Fruit fly (Drosophila melanogaster) whole organism, wandering third instar larva: ENCODE data around the gene Spn.

Source experiments
- Abd-B ChIP-seq: fragments of >200 bp; optimal IDR thresholded peaks from 2 replicates; lab custom pipeline; 2017; ENCODE audit warnings: missing biosample characterization, missing genetic modification characterization
- CG32264 ChIP-seq: fragments of 200-800 bp; sonication (Bioruptor generic); optimal IDR thresholded peaks from 2 replicates; lab custom pipeline; 2016; ENCODE audit warnings: missing biosample characterization, missing genetic modification characterization
- CG9705 ChIP-seq: fragments of 200-800 bp; sonication (Bioruptor generic); optimal IDR thresholded peaks from 2 replicates; lab custom pipeline; 2018; ENCODE audit warnings: missing biosample characterization, mild to moderate bottlenecking, missing genetic modification characterization
- CrebA ChIP-seq: fragments of 200-800 bp; sonication (Bioruptor generic); optimal IDR thresholded peaks from 2 replicates; lab custom pipeline; 2016; ENCODE audit warnings: missing biosample characterization, mild to moderate bottlenecking, missing genetic modification characterization, borderline replicate concordance
- Dfd ChIP-seq: fragments of >200 bp; optimal IDR thresholded peaks from 2 replicates; lab custom pipeline; 2017; ENCODE audit warnings: missing biosample characterization, missing genetic modification characterization
- Dif ChIP-seq: fragments of 200-275, 200-300 bp; sonication (Bioruptor generic); optimal IDR thresholded peaks from 2 replicates; lab custom pipeline; 2018; ENCODE audit warnings: missing biosample characterization, missing genetic modification characterization; ENCODE audit not compliant: partially characterized antibody
- GATAd ChIP-seq: sonication (Bioruptor generic); optimal IDR thresholded peaks from 2 replicates; lab custom pipeline; 2016; ENCODE audit warnings: missing biosample characterization, missing genetic modification characterization
- HLH106 ChIP-seq: fragments of 200-800 bp; optimal IDR thresholded peaks from 3 replicates; lab custom pipeline; 2019; ENCODE audit warnings: missing biosample characterization, mild to moderate bottlenecking, missing genetic modification characterization, moderate library complexity
- Hnf4 ChIP-seq: fragments of 200-800 bp; sonication (Bioruptor generic); optimal IDR thresholded peaks from 2 replicates; lab custom pipeline; 2016; ENCODE audit warnings: missing biosample characterization, mild to moderate bottlenecking, missing genetic modification characterization
- Hr78 ChIP-seq: fragments of >200 bp; optimal IDR thresholded peaks from 2 replicates; lab custom pipeline; 2017; ENCODE audit warnings: missing biosample characterization, missing genetic modification characterization
- Hr83 ChIP-seq: fragments of 200-300 bp; sonication (Bioruptor generic); optimal IDR thresholded peaks from 2 replicates; lab custom pipeline; 2016; ENCODE audit warnings: missing biosample characterization, mild to moderate bottlenecking, missing genetic modification characterization, moderate library complexity; ENCODE audit not compliant: poor library complexity, severe bottlenecking
- Jra ChIP-seq: sonication (Bioruptor generic); optimal IDR thresholded peaks from 2 replicates; lab custom pipeline; 2016; ENCODE audit warnings: missing biosample characterization, missing genetic modification characterization
- Mio ChIP-seq: sonication (Bioruptor generic); optimal IDR thresholded peaks from 2 replicates; lab custom pipeline; 2016; ENCODE audit warnings: missing biosample characterization, missing genetic modification characterization
- Myc ChIP-seq: fragments of >200 bp; optimal IDR thresholded peaks from 2 replicates; lab custom pipeline; 2017
- N ChIP-seq: fragments of >200 bp; optimal IDR thresholded peaks from 2 replicates; lab custom pipeline; 2018; ENCODE audit warnings: missing biosample characterization, missing external identifiers, missing genetic modification characterization
- OdsH ChIP-seq: fragments of 200-800 bp; sonication (Bioruptor generic); optimal IDR thresholded peaks from 2 replicates; lab custom pipeline; 2016; ENCODE audit warnings: missing biosample characterization, mild to moderate bottlenecking, missing genetic modification characterization
- Rel ChIP-seq, 2 experiments: fragments of 200-800 bp; sonication (Bioruptor generic) in 1 of 2; optimal IDR thresholded peaks; 2 replicates in 1 of 2; 3 replicates in 1 of 2; lab custom pipeline; 2016 to 2019; ENCODE audit warnings: mild to moderate bottlenecking in 2 of 2, missing biosample characterization in 2 of 2, missing genetic modification characterization in 2 of 2, moderate library complexity in 1 of 2
- Sp1 ChIP-seq: fragments of 200-800 bp; sonication (Bioruptor generic); optimal IDR thresholded peaks from 3 replicates; lab custom pipeline; 2019; ENCODE audit warnings: missing biosample characterization, mild to moderate bottlenecking, missing genetic modification characterization, moderate library complexity
- Vsx2 ChIP-seq: fragments of 200-300, 225-300 bp; sonication (Bioruptor generic); optimal IDR thresholded peaks from 2 replicates; lab custom pipeline; 2018; ENCODE audit warnings: missing biosample characterization, missing genetic modification characterization; ENCODE audit not compliant: partially characterized antibody
- br ChIP-seq: fragments of 200-800 bp; sonication (Bioruptor generic); optimal IDR thresholded peaks from 2 replicates; lab custom pipeline; 2016; ENCODE audit warnings: missing biosample characterization, missing genetic modification characterization
- brk ChIP-seq: fragments of 200-800 bp; sonication (Bioruptor generic); optimal IDR thresholded peaks from 2 replicates; lab custom pipeline; 2016; ENCODE audit warnings: missing biosample characterization, mild to moderate bottlenecking, missing genetic modification characterization
- dl ChIP-seq, 2 experiments: fragments of 175-275, 200-275 bp in 1 of 2; fragments of 200-275 bp in 1 of 2; sonication (Bioruptor generic); optimal IDR thresholded peaks; lab custom pipeline; 2018; ENCODE audit warnings: mild to moderate bottlenecking in 2 of 2, missing biosample characterization in 2 of 2, missing genetic modification characterization in 2 of 2, moderate library complexity in 2 of 2; ENCODE audit not compliant: partially characterized antibody in 2 of 2, insufficient read depth in 1 of 2
- dmrt93B ChIP-seq: fragments of 200-800 bp; sonication (Bioruptor generic); optimal IDR thresholded peaks from 2 replicates; lab custom pipeline; 2018; ENCODE audit warnings: missing biosample characterization, mild to moderate bottlenecking, missing genetic modification characterization
- dsf ChIP-seq: sonication (Bioruptor generic); optimal IDR thresholded peaks from 2 replicates; lab custom pipeline; 2016; ENCODE audit warnings: missing biosample characterization, missing genetic modification characterization, borderline replicate concordance
- ey ChIP-seq: fragments of 200-800 bp; sonication (Bioruptor generic); optimal IDR thresholded peaks from 2 replicates; lab custom pipeline; 2016; ENCODE audit warnings: missing biosample characterization, missing genetic modification characterization
- foxo ChIP-seq, 2 experiments: fragments of 200-800 bp; sonication (Bioruptor generic); optimal IDR thresholded peaks; 2 replicates in 1 of 2; 3 replicates in 1 of 2; lab custom pipeline; 2016 to 2017; ENCODE audit warnings: missing biosample characterization in 2 of 2, missing genetic modification characterization in 2 of 2
- fru ChIP-seq: fragments of 200-800 bp; sonication (Bioruptor generic); optimal IDR thresholded peaks from 3 replicates; lab custom pipeline; 2016; ENCODE audit warnings: missing biosample characterization, mild to moderate bottlenecking, missing genetic modification characterization
- h ChIP-seq: fragments of 200-800 bp; sonication (Bioruptor generic); optimal IDR thresholded peaks from 3 replicates; lab custom pipeline; 2016; ENCODE audit warnings: missing biosample characterization, mild to moderate bottlenecking, missing genetic modification characterization
- jim ChIP-seq: fragments of 175-275, 200-325 bp; sonication (Bioruptor generic); optimal IDR thresholded peaks from 2 replicates; lab custom pipeline; 2016; ENCODE audit warnings: missing biosample characterization, mild to moderate bottlenecking, missing genetic modification characterization
- lola ChIP-seq: fragments of >200 bp; optimal IDR thresholded peaks from 2 replicates; lab custom pipeline; 2017; ENCODE audit warnings: missing biosample characterization, missing genetic modification characterization
- pan ChIP-seq: fragments of >200 bp; optimal IDR thresholded peaks from 2 replicates; lab custom pipeline; 2017
- psq ChIP-seq: fragments of 200-800 bp; sonication (Bioruptor generic); optimal IDR thresholded peaks from 3 replicates; lab custom pipeline; 2017; ENCODE audit warnings: missing biosample characterization, mild to moderate bottlenecking, missing genetic modification characterization, moderate library complexity
- rgr ChIP-seq: fragments of 200-800 bp; sonication (Bioruptor generic); optimal IDR thresholded peaks from 3 replicates; lab custom pipeline; 2016; ENCODE audit warnings: missing biosample characterization, mild to moderate bottlenecking, missing genetic modification characterization
- sage ChIP-seq: fragments of 200-800 bp; sonication (Bioruptor generic); optimal IDR thresholded peaks from 2 replicates; lab custom pipeline; 2016; ENCODE audit warnings: missing biosample characterization, mild to moderate bottlenecking, missing genetic modification characterization
- sv ChIP-seq: fragments of 200-800 bp; sonication (Bioruptor generic); optimal IDR thresholded peaks from 3 replicates; lab custom pipeline; 2016; ENCODE audit warnings: missing biosample characterization, missing genetic modification characterization
- tai ChIP-seq: sonication (Bioruptor generic); optimal IDR thresholded peaks from 2 replicates; lab custom pipeline; 2016; ENCODE audit warnings: missing biosample characterization, missing genetic modification characterization
- usp ChIP-seq: fragments of >200 bp; optimal IDR thresholded peaks from 2 replicates; lab custom pipeline; 2017; ENCODE audit warnings: missing biosample characterization, missing genetic modification characterization
- woc ChIP-seq: sonication (Bioruptor generic); optimal IDR thresholded peaks from 2 replicates; lab custom pipeline; 2016; ENCODE audit warnings: missing biosample characterization, mild to moderate bottlenecking, missing genetic modification characterization

Spn gene

DNA sequence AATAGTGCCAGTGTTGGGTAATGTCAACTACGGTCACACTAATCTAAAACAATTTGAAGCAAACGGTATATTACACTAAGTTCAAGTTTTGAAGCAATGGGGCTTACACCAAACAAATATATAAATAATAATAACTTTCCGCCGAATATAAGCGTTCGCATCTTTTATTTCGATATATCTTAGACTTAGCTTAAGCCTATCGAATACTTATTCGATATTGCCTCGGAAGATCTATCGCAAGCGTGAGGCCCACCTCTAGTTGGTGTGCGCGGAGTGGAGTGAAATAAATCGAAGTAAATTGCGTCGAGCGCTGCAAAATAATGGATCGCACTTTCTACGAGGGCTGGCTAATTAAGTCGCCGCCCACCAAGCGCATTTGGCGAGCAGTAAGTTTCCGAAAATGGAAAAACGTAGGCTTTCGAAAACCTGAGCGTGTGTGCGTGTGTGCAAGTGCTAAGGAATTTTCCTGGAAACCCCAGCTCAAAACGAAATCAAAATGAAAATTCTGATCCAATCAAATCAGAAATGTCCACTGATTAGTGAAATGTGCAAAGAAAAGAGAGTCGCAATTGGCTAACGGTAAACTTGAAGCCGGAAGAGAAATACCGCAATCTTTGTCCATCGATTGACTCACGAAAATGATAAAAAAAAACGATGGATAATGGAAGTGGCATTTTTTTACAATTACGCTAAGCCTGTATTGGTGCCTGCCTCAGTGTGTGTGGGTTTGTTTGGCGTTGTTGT lies 35.2 kb upstream of the Spn start, which contains the start of gene dos:
TSS of gene dos (plus strand) at position 248 of the 744 bp plus-strand sequence.
- TF ChIP-seq rgr (GFP tag; lab: Kevin White, UChicago) (peak; percentile 65), sage (GFP tag; lab: Kevin White, UChicago) (peak; percentile 36), HLH106 (peak; percentile 51), h (GFP tag; lab: Kevin White, UChicago) (peak; percentile 74), CG32264 (GFP tag; lab: Kevin White, UChicago) (no peak), CG9705 (GFP tag; lab: Kevin White, UChicago) (peak; percentile 44), Dif (GFP tag; lab: Kevin White, UChicago) (no peak), Hr83 (GFP tag; lab: Kevin White, UChicago) (peak; percentile 33), Myc (lab: Kevin White, UChicago) (no peak), tai (no peak), br (GFP tag; lab: Kevin White, UChicago) (peak; percentile 41), dsf (peak; percentile 35), sv (peak; percentile 65), foxo (GFP tag; optimal IDR thresholded peaks at IDR 0.05; lab: Kevin White, UChicago) (peak in 1 of 2 experiments; percentile 57), dmrt93B (GFP tag; lab: Kevin White, UChicago) (no peak), CrebA (GFP tag; lab: Kevin White, UChicago) (no peak), Vsx2 (peak; percentile 90), jim (GFP tag; lab: Kevin White, UChicago) (no peak), Hr78 (GFP tag; lab: Kevin White, UChicago) (no peak), fru (GFP tag; lab: Kevin White, UChicago) (peak; percentile 45), Jra (GFP tag; lab: Kevin White, UChicago) (peak; percentile 24), Hnf4 (GFP tag; lab: Kevin White, UChicago) (peak; percentile 67), lola (GFP tag; lab: Kevin White, UChicago) (no peak), brk (GFP tag; lab: Kevin White, UChicago) (peak; percentile 86), dl (GFP tag; optimal IDR thresholded peaks at IDR 0.05; lab: Kevin White, UChicago; ENCODE audit: insufficient read depth in 1 of 2, partially characterized antibody in 2 of 2) (no peak), ey (GFP tag; lab: Kevin White, UChicago) (peak; percentile 33), Sp1 (GFP tag; lab: Kevin White, UChicago) (peak; percentile 48), pan (lab: Kevin White, UChicago) (no peak), Abd-B (GFP tag; lab: Kevin White, UChicago) (no peak), GATAd (GFP tag; lab: Kevin White, UChicago) (no peak), Rel (GFP tag; optimal IDR thresholded peaks at IDR 0.05; lab: Kevin White, UChicago) (no peak), Rel (tag; optimal IDR thresholded peaks at IDR 0.05; lab: Kevin White, UChicago) (peak; percentile 67), Dfd (no peak), psq (GFP tag; lab: Kevin White, UChicago) (peak; percentile 49), N (GFP tag; lab: Kevin White, UChicago) (no peak), OdsH (GFP tag; lab: Kevin White, UChicago) (peak; percentile 27), usp (GFP tag; lab: Kevin White, UChicago) (no peak), Mio (no peak), woc (no peak)

DNA sequence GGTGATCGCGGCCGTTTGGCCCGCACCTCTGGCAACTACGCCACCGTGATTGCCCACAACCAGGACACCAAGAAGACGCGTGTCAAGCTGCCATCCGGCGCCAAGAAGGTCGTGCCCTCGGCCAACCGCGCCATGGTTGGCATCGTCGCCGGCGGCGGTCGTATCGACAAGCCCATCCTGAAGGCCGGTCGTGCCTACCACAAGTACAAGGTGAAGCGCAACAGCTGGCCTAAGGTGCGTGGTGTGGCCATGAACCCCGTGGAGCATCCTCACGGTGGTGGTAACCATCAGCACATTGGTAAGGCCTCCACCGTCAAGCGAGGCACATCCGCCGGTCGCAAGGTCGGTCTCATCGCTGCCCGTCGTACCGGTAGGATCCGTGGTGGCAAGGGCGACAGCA lies 34.2 kb upstream of the Spn start:
- TF ChIP-seq pan (lab: Kevin White, UChicago) = no peak
- TF ChIP-seq dmrt93B (GFP tag; lab: Kevin White, UChicago) = no peak
- no peak for TF ChIP-seq h (GFP tag; lab: Kevin White, UChicago)
- no peak for TF ChIP-seq fru (GFP tag; lab: Kevin White, UChicago)
- TF ChIP-seq, all 38 proteins: peak for 0
